Worm (Caenorhabditis elegans): Measurements from ENCODE around the gene nlp-59.

DNA sequence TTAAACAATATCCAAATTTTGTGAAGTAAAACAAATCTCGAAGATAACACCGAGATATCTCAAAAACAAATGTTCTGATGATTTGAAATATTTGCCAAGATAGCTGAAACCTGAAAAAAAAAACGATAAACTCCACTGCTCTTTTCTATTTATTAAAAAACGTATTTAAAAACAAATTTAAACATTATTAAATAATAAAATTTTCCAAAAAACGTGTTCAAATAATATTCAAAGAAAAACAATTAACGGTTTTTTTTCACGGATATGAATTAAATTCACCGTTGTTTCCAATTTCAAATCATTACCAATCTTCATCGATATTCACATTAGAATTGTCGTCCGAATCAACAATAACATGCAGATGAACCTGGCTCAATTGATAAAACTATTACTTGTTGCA, 25.0 kb downstream of the nlp-59 start, which contains the start of gene irld-14:
- TF ChIP-seq elt-3 (tag; optimal IDR thresholded peaks at IDR 0.05) (no peak), lin-14 (GFP tag; optimal IDR thresholded peaks at IDR 0.05) (no peak), nhr-28 (tag; optimal IDR thresholded peaks at IDR 0.05) (no peak), unc-130 (tag; optimal IDR thresholded peaks at IDR 0.05) (no peak), unc-86 (tag; optimal IDR thresholded peaks at IDR 0.05) (no peak), egl-27 (tag; optimal IDR thresholded peaks at IDR 0.05) (no peak), nhr-77 (tag; optimal IDR thresholded peaks at IDR 0.05) (no peak), snpc-4 (tag; optimal IDR thresholded peaks at IDR 0.05) (no peak), mdl-1 (tag; optimal IDR thresholded peaks at IDR 0.05) (no peak), efl-1 (optimal IDR thresholded peaks at IDR 0.05) (no peak), efl-1 (GFP tag; optimal IDR thresholded peaks at IDR 0.05 in 1 of 2) (no peak), fkh-10 (GFP tag; optimal IDR thresholded peaks at IDR 0.05) (no peak), hlh-4 (tag; optimal IDR thresholded peaks at IDR 0.05) (no peak)

All from whole organism, L1 larva.